Worm (Caenorhabditis elegans) whole organism, late embryonic: ENCODE measurements around the gene R03E9.2.

Experiments
- C08G9.2 ChIP-seq: sonication (generic microtip); optimal IDR thresholded peaks from 2 replicates; lab custom pipeline; 2016; ENCODE audit warnings: mild to moderate bottlenecking, missing genetic modification characterization, moderate library complexity, missing compliant biosample characterization
- C38D4.7 ChIP-seq: fragments of 200-800 bp; sonication (Bioruptor generic); optimal IDR thresholded peaks from 2 replicates; lab custom pipeline; 2018; ENCODE audit warnings: mild to moderate bottlenecking, missing genetic modification characterization, moderate library complexity, missing compliant biosample characterization
- K09A11.1 ChIP-seq: sonication (generic microtip); optimal IDR thresholded peaks from 2 replicates; lab custom pipeline; 2017; ENCODE audit warnings: antibody characterized with exemption, mild to moderate bottlenecking, missing genetic modification characterization, missing compliant biosample characterization; ENCODE audit not compliant: insufficient read depth
- ahr-1 ChIP-seq: sonication (generic microtip); optimal IDR thresholded peaks from 2 replicates; lab custom pipeline; 2016; ENCODE audit warnings: missing genetic modification characterization, missing compliant biosample characterization
- ama-1 ChIP-seq: fragments of 150-350 bp; optimal IDR thresholded peaks from 2 replicates; lab custom pipeline; 2014
- ceh-14 ChIP-seq: sonication (generic microtip); optimal IDR thresholded peaks from 2 replicates; lab custom pipeline; 2016; ENCODE audit warnings: missing genotype, missing genetic modification characterization, missing compliant biosample characterization
- ceh-24 ChIP-seq: sonication (generic microtip); optimal IDR thresholded peaks from 2 replicates; lab custom pipeline; 2016; ENCODE audit warnings: mild to moderate bottlenecking, missing genetic modification characterization, missing compliant biosample characterization
- dve-1 ChIP-seq: sonication (generic microtip); optimal IDR thresholded peaks from 2 replicates; lab custom pipeline; 2017; ENCODE audit warnings: antibody characterized with exemption, mild to moderate bottlenecking, missing genetic modification characterization, missing compliant biosample characterization
- elt-4 ChIP-seq: sonication (generic microtip); optimal IDR thresholded peaks from 2 replicates; lab custom pipeline; 2016; ENCODE audit warnings: missing genetic modification characterization, missing compliant biosample characterization
- fax-1 ChIP-seq: sonication (generic microtip); optimal IDR thresholded peaks from 2 replicates; lab custom pipeline; 2016; ENCODE audit warnings: missing genotype, missing genetic modification characterization, missing compliant biosample characterization
- fkh-10 ChIP-seq: fragments of 150-350 bp; optimal IDR thresholded peaks from 2 replicates; lab custom pipeline; 2014; ENCODE audit warnings: missing biosample characterization, missing genetic modification reagents, missing genetic modification characterization
- fkh-6 ChIP-seq: sonication (generic microtip); optimal IDR thresholded peaks from 2 replicates; lab custom pipeline; 2016; ENCODE audit warnings: missing genetic modification characterization, missing compliant biosample characterization
- gmeb-2 ChIP-seq: sonication (generic microtip); optimal IDR thresholded peaks from 2 replicates; lab custom pipeline; 2016; ENCODE audit warnings: missing genetic modification characterization, inconsistent platforms, missing compliant biosample characterization
- hlh-13 ChIP-seq: fragments of 200-800 bp; sonication (Bioruptor generic); optimal IDR thresholded peaks from 2 replicates; lab custom pipeline; 2018; ENCODE audit warnings: mild to moderate bottlenecking, missing genetic modification characterization, missing compliant biosample characterization
- hlh-30 ChIP-seq: sonication (generic microtip); optimal IDR thresholded peaks from 2 replicates; lab custom pipeline; 2017; ENCODE audit warnings: antibody characterized with exemption, missing genetic modification characterization, missing compliant biosample characterization; ENCODE audit not compliant: insufficient read depth
- hlh-8 ChIP-seq: sonication (generic microtip); optimal IDR thresholded peaks from 2 replicates; lab custom pipeline; 2016; ENCODE audit warnings: missing genotype, missing genetic modification characterization, missing compliant biosample characterization
- lim-6 ChIP-seq: sonication (generic microtip); optimal IDR thresholded peaks from 2 replicates; lab custom pipeline; 2016; ENCODE audit warnings: missing genetic modification characterization, missing compliant biosample characterization
- lin-11 ChIP-seq: fragments of 200-800 bp; sonication (Bioruptor generic); optimal IDR thresholded peaks from 2 replicates; lab custom pipeline; 2018; ENCODE audit warnings: mild to moderate bottlenecking, missing genetic modification characterization, missing compliant biosample characterization
- nfya-1 ChIP-seq: sonication (generic microtip); optimal IDR thresholded peaks from 2 replicates; lab custom pipeline; 2017; ENCODE audit warnings: missing genetic modification characterization, mild to moderate bottlenecking, missing compliant biosample characterization, antibody characterized with exemption, moderate library complexity
- nhr-232 ChIP-seq: sonication (generic microtip); optimal IDR thresholded peaks from 2 replicates; lab custom pipeline; 2016; ENCODE audit warnings: missing genetic modification characterization, missing compliant biosample characterization
- odd-2 ChIP-seq: sonication (generic microtip); optimal IDR thresholded peaks from 2 replicates; lab custom pipeline; 2017; ENCODE audit warnings: antibody characterized with exemption, mild to moderate bottlenecking, missing genetic modification characterization, missing compliant biosample characterization
- pag-3 ChIP-seq: sonication (generic microtip); optimal IDR thresholded peaks from 2 replicates; lab custom pipeline; 2016; ENCODE audit warnings: missing compliant biosample characterization, missing genetic modification characterization, borderline replicate concordance
- pax-1 ChIP-seq: fragments of 150-350 bp; optimal IDR thresholded peaks from 2 replicates; lab custom pipeline; 2014; ENCODE audit warnings: missing biosample characterization, missing genetic modification characterization
- pha-2 ChIP-seq: sonication (generic microtip); optimal IDR thresholded peaks from 2 replicates; lab custom pipeline; 2017; ENCODE audit warnings: mild to moderate bottlenecking, missing genetic modification characterization, missing compliant biosample characterization
- pha-4 ChIP-seq: fragments of 150-350 bp; optimal IDR thresholded peaks from 2 replicates; lab custom pipeline; 2018; ENCODE audit warnings: missing biosample characterization, missing genetic modification reagents, missing genetic modification characterization
- pros-1 ChIP-seq: fragments of 150-350 bp; optimal IDR thresholded peaks from 2 replicates; lab custom pipeline; 2014; ENCODE audit warnings: missing biosample characterization, missing genetic modification reagents, missing genetic modification characterization
- rnt-1 ChIP-seq: sonication (generic microtip); optimal IDR thresholded peaks from 2 replicates; lab custom pipeline; 2016; ENCODE audit warnings: missing genetic modification characterization, missing compliant biosample characterization
- sox-4 ChIP-seq: sonication (generic microtip); optimal IDR thresholded peaks from 2 replicates; lab custom pipeline; 2017; ENCODE audit warnings: mild to moderate bottlenecking, missing genetic modification characterization, inconsistent platforms, missing compliant biosample characterization
- tbx-7 ChIP-seq: sonication (generic microtip); optimal IDR thresholded peaks from 2 replicates; lab custom pipeline; 2016; ENCODE audit warnings: missing genotype, missing genetic modification characterization, missing compliant biosample characterization
- unc-42 ChIP-seq: sonication (generic microtip); optimal IDR thresholded peaks from 2 replicates; lab custom pipeline; 2016; ENCODE audit warnings: missing genotype, missing genetic modification characterization, missing compliant biosample characterization
- unc-86 ChIP-seq: sonication (generic microtip); optimal IDR thresholded peaks from 2 replicates; lab custom pipeline; 2016; ENCODE audit warnings: missing genetic modification characterization, missing compliant biosample characterization

Gene R03E9.2

ce11 chrX:6718595-6718994, 14.5 kb downstream of the R03E9.2 start, which contains the start of gene smf-2:
Gene smf-2 (minus strand): TSS chrX:6718695.
- no peak for TF ChIP-seq pros-1 (tag; lab: Kevin White, UChicago)
- no peak for TF ChIP-seq unc-86

DNA sequence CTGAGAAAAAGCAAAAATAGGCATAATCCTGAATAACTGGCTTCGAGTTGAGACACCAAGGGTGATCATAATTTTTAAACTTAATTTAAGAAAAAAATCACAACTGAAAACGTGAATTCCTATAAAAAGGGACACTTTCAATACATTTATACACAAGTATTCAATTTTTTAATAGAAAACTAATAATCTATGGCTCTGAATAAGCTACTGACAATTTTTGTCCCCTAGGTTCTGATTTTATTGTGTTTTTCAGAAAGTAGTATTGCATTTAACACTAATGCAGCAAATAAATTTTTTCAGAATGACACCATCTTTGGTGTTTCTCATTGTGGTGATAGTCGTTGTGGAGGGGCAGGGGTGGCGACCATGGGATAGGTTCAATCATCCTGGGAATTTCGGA, 19.8 kb downstream of the R03E9.2 start, which contains the start of gene nas-11:
Gene nas-11, plus strand, starts transcription at position 301 of the 400 bp plus-strand sequence.
- no peak for TF ChIP-seq nfya-1 (tag; lab: Kevin White, UChicago)
- no peak for TF ChIP-seq ceh-14 (tag; lab: Kevin White, UChicago)
- no peak for TF ChIP-seq dve-1 (tag; lab: Kevin White, UChicago)
- TF ChIP-seq hlh-13 (GFP tag; lab: Kevin White, UChicago): no peak
- no peak for TF ChIP-seq fkh-10 (GFP tag; lab: Kevin White, UChicago)
- TF ChIP-seq sox-4 (tag; lab: Kevin White, UChicago): no peak
- no peak for TF ChIP-seq odd-2 (tag; lab: Kevin White, UChicago)

DNA sequence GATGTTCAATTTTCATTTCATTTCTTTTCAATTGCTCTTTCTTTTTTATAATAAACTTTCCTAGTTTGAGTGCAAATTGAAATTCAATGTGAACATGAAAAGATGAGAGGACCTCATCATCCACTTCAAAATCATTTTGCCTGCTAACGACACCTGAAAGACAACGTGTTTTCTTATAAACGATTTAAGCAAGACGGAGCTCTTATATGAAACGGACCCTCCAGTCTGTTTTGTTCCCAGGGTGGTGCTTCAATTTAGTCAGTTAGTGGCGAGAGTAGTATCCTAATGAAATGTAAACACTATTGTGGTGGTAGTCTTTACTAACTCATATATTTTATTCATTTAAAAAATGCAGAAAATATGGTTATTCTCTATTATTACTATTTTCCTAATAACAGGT, 23.9 kb downstream of the R03E9.2 start, which contains the start of gene acr-3:
Gene acr-3, plus strand, starts transcription at position 301 of the 400 bp plus-strand sequence.
- no peak for TF ChIP-seq dve-1 (tag; lab: Kevin White, UChicago)
- TF ChIP-seq C38D4.7 (GFP tag; lab: Kevin White, UChicago): no peak
- TF ChIP-seq fkh-6 (tag; lab: Kevin White, UChicago): no peak
- TF ChIP-seq unc-42 (tag; lab: Kevin White, UChicago): no peak
- no peak for TF ChIP-seq rnt-1 (tag; lab: Kevin White, UChicago)
- no peak for TF ChIP-seq fax-1
- no peak for TF ChIP-seq nhr-232 (tag; lab: Kevin White, UChicago)
- TF ChIP-seq ceh-14 (tag; lab: Kevin White, UChicago): no peak
- no peak for TF ChIP-seq tbx-7 (tag; lab: Kevin White, UChicago)
- no peak for TF ChIP-seq lin-11 (tag; lab: Kevin White, UChicago)
- no peak for TF ChIP-seq pax-1 (tag; lab: Kevin White, UChicago)

DNA sequence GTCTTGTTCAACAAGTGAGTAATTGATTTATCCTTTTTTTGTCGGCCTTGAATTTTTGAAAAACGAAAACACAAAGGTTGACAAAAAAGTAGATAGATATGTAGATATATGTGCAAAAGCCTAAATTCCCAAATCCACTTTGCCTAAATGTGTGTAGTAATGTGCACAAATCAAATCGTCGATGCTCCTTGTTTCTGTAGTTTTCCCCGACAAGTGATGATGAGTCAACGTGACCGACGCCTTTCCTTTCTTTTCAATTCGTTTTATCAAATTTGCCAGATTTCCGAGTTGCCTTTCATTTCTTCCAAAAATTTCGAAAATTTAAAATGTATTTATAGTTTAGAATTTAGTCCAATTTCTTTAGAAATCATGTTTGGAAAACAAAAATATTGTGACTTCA, 27.9 kb downstream of the R03E9.2 start:
- TF ChIP-seq pag-3 (tag; lab: Kevin White, UChicago) (no peak), ahr-1 (no peak), unc-42 (tag; lab: Kevin White, UChicago) (peak; percentile 94), pha-4 (no peak)

DNA sequence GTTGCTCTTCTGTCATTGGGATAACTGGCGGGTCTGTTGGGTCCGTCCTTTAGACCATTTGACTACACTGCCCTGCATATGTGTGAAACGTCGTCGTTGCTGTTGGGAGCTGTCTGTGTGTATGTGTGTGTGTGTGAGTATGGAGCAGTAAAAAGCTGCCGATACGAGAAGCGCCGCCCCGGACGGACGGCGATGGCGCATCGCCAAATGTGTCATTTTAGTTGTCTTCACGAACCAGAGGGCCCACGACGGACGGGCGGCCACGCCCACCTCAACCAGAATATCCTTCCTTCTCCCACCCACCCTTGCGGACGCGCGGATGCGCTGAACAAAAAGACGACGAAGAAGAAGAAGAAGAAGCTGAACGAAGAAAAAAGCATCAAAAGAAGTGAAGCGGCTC, 30.9 kb downstream of the R03E9.2 start, which contains the start of gene acr-2:
Gene acr-2, plus strand, starts transcription at position 301 of the 400 bp plus-strand sequence.
- TF ChIP-seq ceh-24 (tag; lab: Kevin White, UChicago) (no peak), C08G9.2 (tag; lab: Kevin White, UChicago) (peak; percentile 27), pha-2 (no peak), gmeb-2 (tag; lab: Kevin White, UChicago) (no peak)
- TF ChIP-seq, all 69 proteins: peak for 1

- no peak for TF ChIP-seq pha-2
- no peak for TF ChIP-seq nfya-1 (tag; lab: Kevin White, UChicago)
- no peak for TF ChIP-seq ceh-14 (tag; lab: Kevin White, UChicago)
- no peak for TF ChIP-seq elt-4 (tag; lab: Kevin White, UChicago)
- no peak for TF ChIP-seq dve-1 (tag; lab: Kevin White, UChicago)
- TF ChIP-seq hlh-8 (tag; lab: Kevin White, UChicago): no peak
- TF ChIP-seq ama-1 (lab: Kevin White, UChicago): no peak
- no peak for TF ChIP-seq hlh-30 (tag; lab: Kevin White, UChicago)
- TF ChIP-seq K09A11.1 (tag; lab: Kevin White, UChicago): no peak
- no peak for TF ChIP-seq lim-6
- no peak for TF ChIP-seq rnt-1 (tag; lab: Kevin White, UChicago)
Measured at ce11 chrX:6698267-6698666, 34.8 kb downstream of the R03E9.2 start, which contains the start of the genes F38B6.7 and F38B6.2. Gene F38B6.7 (minus strand): TSS chrX:6698367. Gene F38B6.2 (plus strand): TSS chrX:6698533.
